Worm (Caenorhabditis elegans): ENCODE measurements around the gene Y48B6A.13.

Y48B6A.13 gene

DNA sequence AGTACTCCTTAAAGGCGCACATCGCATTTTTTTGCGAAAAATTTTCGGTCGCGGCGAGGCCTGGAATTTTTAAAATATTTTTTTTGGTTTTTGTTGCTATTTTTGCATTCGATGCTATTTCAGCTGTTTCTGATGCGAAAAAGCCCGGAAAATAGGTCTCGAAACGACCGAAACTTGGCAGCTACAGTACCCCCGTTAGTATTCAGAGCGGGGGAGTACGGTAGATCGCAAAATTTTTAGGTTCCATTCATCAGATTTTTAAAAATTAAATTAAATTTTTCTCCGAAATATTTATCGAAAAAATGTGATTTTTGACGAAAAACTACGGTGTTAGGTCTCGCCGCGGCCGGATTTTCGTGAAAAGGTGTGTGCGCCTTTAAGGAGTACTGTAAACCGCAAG lies 29.8 kb upstream of the Y48B6A.13 start:
- TF ChIP-seq nhr-42 (GFP tag; IDR thresholded peaks at IDR 0.05): peak; percentile 41; the same call in 1 of the 2 replicates
- TF ChIP-seq ctbp-1 (GFP tag; IDR thresholded peaks at IDR 0.05): no peak
- TF ChIP-seq zfp-3 (GFP tag; conservative IDR thresholded peaks at IDR 0.05): no peak
- TF ChIP-seq gei-8 (GFP tag; optimal IDR thresholded peaks at IDR 0.05): peak; percentile 14

DNA sequence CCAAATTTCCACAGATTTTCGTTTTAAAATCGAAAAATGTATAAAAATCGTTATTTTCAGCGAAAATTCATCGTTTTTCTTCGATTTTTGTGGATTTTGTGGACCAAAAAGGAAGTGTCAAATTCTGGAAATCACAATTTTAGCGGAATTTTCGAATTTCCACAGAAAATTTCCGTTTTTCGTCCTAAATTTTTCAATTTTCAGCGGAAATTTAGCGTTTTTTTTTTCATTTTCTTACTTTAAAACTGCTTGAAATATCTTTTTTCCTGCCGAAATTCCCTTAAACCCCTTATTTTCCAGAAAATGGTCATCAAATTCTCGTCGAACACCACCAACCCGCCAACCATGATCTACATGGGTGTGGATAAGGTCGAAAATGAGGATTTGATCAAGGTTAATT lies 26.0 kb upstream of the Y48B6A.13 start, which contains the start of gene Y54G11A.2:
Y54G11A.2 (plus strand) TSS at position 301 of the 400 bp plus-strand sequence.
- no peak for TF ChIP-seq lin-38 (GFP tag; IDR thresholded peaks at IDR 0.05)
- no peak for TF ChIP-seq nhr-11 (tag; optimal IDR thresholded peaks at IDR 0.05)
- TF ChIP-seq F49E8.2 (tag; optimal IDR thresholded peaks at IDR 0.05; ENCODE audit: borderline replicate concordance): no peak
- TF ChIP-seq snpc-1.2 (GFP tag; IDR thresholded peaks at IDR 0.05): no peak
- no peak for TF ChIP-seq Y5F2A.4 (GFP tag; optimal IDR thresholded peaks at IDR 0.05)
- no peak for TF ChIP-seq F10B5.3 (tag; optimal IDR thresholded peaks at IDR 0.05)
- no peak for TF ChIP-seq madf-5 (GFP tag; IDR thresholded peaks at IDR 0.05)
- TF ChIP-seq snpc-4 (tag; optimal IDR thresholded peaks at IDR 0.05): no peak
- no peak for TF ChIP-seq ceh-44 (GFP tag; IDR thresholded peaks at IDR 0.05)
- TF ChIP-seq cey-2 (tag; optimal IDR thresholded peaks at IDR 0.05; ENCODE audit: borderline replicate concordance, insufficient read depth): no peak
- no peak for TF ChIP-seq lin-1 (GFP tag; IDR thresholded peaks at IDR 0.05)
- TF ChIP-seq nhr-6 (tag; optimal IDR thresholded peaks at IDR 0.05): no peak
- TF ChIP-seq gei-8 (GFP tag; optimal IDR thresholded peaks at IDR 0.05): no peak
- no peak for TF ChIP-seq nhr-48 (tag; optimal IDR thresholded peaks at IDR 0.05)

DNA sequence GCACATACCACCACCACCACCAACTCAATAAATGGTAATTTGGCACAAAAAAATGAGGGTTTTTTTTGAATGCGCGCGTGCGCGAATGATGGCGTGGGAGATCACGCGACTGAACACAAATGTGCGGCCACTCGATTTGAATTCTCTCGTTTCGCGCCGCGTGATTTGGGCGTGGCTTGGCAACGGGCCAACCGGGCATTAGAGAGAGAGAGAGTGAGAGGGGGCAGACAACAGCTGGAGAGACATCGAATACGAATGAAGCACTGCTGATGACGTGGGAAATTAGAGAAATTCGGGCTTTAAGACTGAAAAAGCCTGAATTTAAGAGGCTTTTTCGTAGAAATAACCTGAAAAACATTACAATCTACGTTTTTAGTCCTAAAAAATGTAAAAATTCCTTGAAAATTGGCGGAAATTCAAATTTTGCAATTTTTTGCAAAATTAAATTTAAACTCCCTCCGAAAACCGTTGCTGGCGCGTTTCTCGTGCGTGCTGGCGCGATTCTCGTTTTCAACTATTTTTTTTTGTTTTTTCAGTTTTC lies 25.4 kb upstream of the Y48B6A.13 start:
- TF ChIP-seq nhr-6 (tag; optimal IDR thresholded peaks at IDR 0.05) (peak; percentile 82), duxl-1 (tag; optimal IDR thresholded peaks at IDR 0.05; ENCODE audit: poor library complexity) (peak; percentile 79), tra-1 (GFP tag; IDR thresholded peaks at IDR 0.05) (peak; percentile 69; the same call in 1 of the 2 replicates), unc-130 (GFP tag; optimal IDR thresholded peaks at IDR 0.05) (peak; percentile 63), madf-5 (GFP tag; IDR thresholded peaks at IDR 0.05) (peak; percentile 27 to 48; a peak in 1 of 4 replicates), nhr-28 (tag; optimal IDR thresholded peaks at IDR 0.05) (peak; percentile 85), aly-2 (tag; optimal IDR thresholded peaks at IDR 0.05) (no peak), F26F4.8 (GFP tag; conservative IDR thresholded peaks at IDR 0.05) (no peak), hlh-11 (tag; optimal IDR thresholded peaks at IDR 0.05) (peak; percentile 99), nhr-102 (tag; optimal IDR thresholded peaks at IDR 0.05) (peak; percentile 95), dve-1 (tag; optimal IDR thresholded peaks at IDR 0.05; ENCODE audit: insufficient read depth) (peak; percentile 93), ztf-7 (tag; optimal IDR thresholded peaks at IDR 0.05) (no peak), nhr-42 (GFP tag; IDR thresholded peaks at IDR 0.05) (peak; percentile 92), lir-3 (tag; optimal IDR thresholded peaks at IDR 0.05) (peak; percentile 79), aha-1 (tag) (peak; percentile 100), zip-11 (GFP tag; IDR thresholded peaks at IDR 0.05) (no peak), D1046.2 (GFP tag; IDR thresholded peaks at IDR 0.05) (0 out of 2 replicates have a peak, but pooled peaks have one; percentile 13), nhr-111 (GFP tag; optimal IDR thresholded peaks at IDR 0.05) (peak; percentile 53), lim-7 (GFP tag; IDR thresholded peaks at IDR 0.05) (peak; percentile 53; the same call in 1 of the 2 replicates), set-16 (GFP tag; IDR thresholded peaks at IDR 0.05) (peak; percentile 90), ceh-32 (tag; optimal IDR thresholded peaks at IDR 0.05; ENCODE audit: poor library complexity) (peak; percentile 29), T20F7.1 (GFP tag; optimal IDR thresholded peaks at IDR 0.05) (peak; percentile 88), ZK337.2 (GFP tag; IDR thresholded peaks at IDR 0.05) (no peak), snpc-1.2 (GFP tag; IDR thresholded peaks at IDR 0.05) (0 out of 2 replicates have a peak, but pooled peaks have one; percentile 49), T26A8.4 (GFP tag; IDR thresholded peaks at IDR 0.05) (peak; percentile 93), ceh-62 (tag; optimal IDR thresholded peaks at IDR 0.05) (peak; percentile 2), zip-2 (tag; optimal IDR thresholded peaks at IDR 0.05) (peak; percentile 66), nhr-41 (GFP tag; IDR thresholded peaks at IDR 0.05) (0 out of 2 replicates have a peak, but pooled peaks have one; percentile 13), F37D6.2 (tag; optimal IDR thresholded peaks at IDR 0.05) (peak; percentile 90), egl-43 (GFP tag; IDR thresholded peaks at IDR 0.05) (peak; percentile 85), mxl-2 (GFP tag; conservative IDR thresholded peaks at IDR 0.05) (0 out of 2 replicates have a peak, but pooled peaks have one; percentile 18), daf-8 (GFP tag; IDR thresholded peaks at IDR 0.05) (peak; percentile 29; the same call in 1 of the 2 replicates), egl-27 (tag; optimal IDR thresholded peaks at IDR 0.05) (no peak), dpl-1 (GFP tag; optimal IDR thresholded peaks at IDR 0.05) (peak; percentile 97)

All from whole organism, L4 larva.